Fruit fly (Drosophila melanogaster): Measurements from ENCODE around the gene yem.

- no peak for TF ChIP-seq h (GFP tag; optimal IDR thresholded peaks at IDR 0.05)
- TF ChIP-seq OdsH (GFP tag; optimal IDR thresholded peaks at IDR 0.05) = no peak
- peak; percentile 9 for TF ChIP-seq Dfd (GFP tag; optimal IDR thresholded peaks at IDR 0.05)
- TF ChIP-seq Jra (GFP tag; optimal IDR thresholded peaks at IDR 0.05) = no peak
Observed at dm6 chr3R:29082511-29083296, 40.0 kb downstream of the yem start.
